Fruit fly (Drosophila melanogaster): Measurements from ENCODE around the gene CG34448.

The CG34448 gene

DNA sequence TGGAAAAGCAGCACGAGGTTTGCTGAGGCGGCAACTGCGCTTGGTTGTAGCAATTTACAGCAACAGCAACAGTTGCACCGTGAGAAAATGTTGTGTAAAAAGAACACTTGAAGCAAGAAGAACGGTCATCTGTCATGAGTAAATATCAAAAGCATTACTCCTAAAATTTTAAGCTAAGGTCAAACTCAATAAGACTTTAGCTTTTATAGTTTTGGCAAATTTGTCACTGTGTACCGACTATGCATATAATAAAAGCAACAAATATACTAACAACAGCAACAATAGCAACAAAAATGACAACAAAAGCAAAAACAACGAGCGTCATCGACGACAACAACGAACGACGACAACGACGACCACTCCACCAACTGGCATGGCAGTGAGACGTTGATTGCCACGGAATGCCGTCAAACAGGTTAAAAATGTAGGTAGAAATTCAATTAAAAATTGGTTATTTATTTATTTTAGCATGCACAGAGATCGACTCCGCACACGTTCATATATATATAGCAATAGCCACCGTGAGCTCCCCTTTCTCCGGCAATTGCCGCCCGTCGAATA, 15.8 kb upstream of the CG34448 start (continued):
- no peak; the same call in 1 of the 2 replicates for TF ChIP-seq NFAT (GFP tag; IDR thresholded peaks at IDR 0.05)
- peak; percentile 75 for TF ChIP-seq dati (GFP tag; IDR thresholded peaks at IDR 0.05)
- peak; percentile 53 for TF ChIP-seq Hmr (GFP tag; optimal IDR thresholded peaks at IDR 0.05)
- TF ChIP-seq Hr39 (optimal IDR thresholded peaks at IDR 0.05): no peak
- no peak for TF ChIP-seq CG10565 (GFP tag; optimal IDR thresholded peaks at IDR 0.05)
- no peak for TF ChIP-seq CG2129 (GFP tag; IDR thresholded peaks at IDR 0.05; ENCODE audit: partially characterized antibody)
- TF ChIP-seq CG12942 (GFP tag; optimal IDR thresholded peaks at IDR 0.05): peak; percentile 80
- TF ChIP-seq CG4707 (GFP tag; optimal IDR thresholded peaks at IDR 0.05): peak; percentile 80
- peak; percentile 12 for TF ChIP-seq TFAM (GFP tag; optimal IDR thresholded peaks at IDR 0.05)
- TF ChIP-seq CG8388 (GFP tag; optimal IDR thresholded peaks at IDR 0.05): peak; percentile 86
- TF ChIP-seq nom (GFP tag; optimal IDR thresholded peaks at IDR 0.05): peak; percentile 98
- TF ChIP-seq psq (GFP tag; optimal IDR thresholded peaks at IDR 0.05): peak; percentile 21
- peak; percentile 10 for TF ChIP-seq CG17186 (GFP tag; optimal IDR thresholded peaks at IDR 0.05)
- peak; percentile 83 for TF ChIP-seq Sox100B (GFP tag; optimal IDR thresholded peaks at IDR 0.05)
- peak; percentile 72 for TF ChIP-seq CG11723 (GFP tag; optimal IDR thresholded peaks at IDR 0.05)
- peak; percentile 62 for TF ChIP-seq CG10267 (tag; optimal IDR thresholded peaks at IDR 0.05)
- TF ChIP-seq tin (GFP tag; optimal IDR thresholded peaks at IDR 0.05): peak; percentile 87
- TF ChIP-seq Vsx1 (GFP tag; optimal IDR thresholded peaks at IDR 0.05): peak; percentile 41
- TF ChIP-seq CG7928 (GFP tag; optimal IDR thresholded peaks at IDR 0.05): no peak
- TF ChIP-seq ap (GFP tag; IDR thresholded peaks at IDR 0.05): peak; percentile 84
- no peak for TF ChIP-seq D19B (GFP tag; optimal IDR thresholded peaks at IDR 0.05)
- TF ChIP-seq crp (GFP tag; optimal IDR thresholded peaks at IDR 0.05): peak in 1 of 2 experiments; percentile 34
- TF ChIP-seq CG12155 (GFP tag; optimal IDR thresholded peaks at IDR 0.05): peak; percentile 66
- TF ChIP-seq HLHmδ (GFP tag; optimal IDR thresholded peaks at IDR 0.05): no peak
- peak; percentile 74 for TF ChIP-seq Awh (GFP tag; IDR thresholded peaks at IDR 0.05)
- peak; percentile 80 for TF ChIP-seq CG10209 (GFP tag; optimal IDR thresholded peaks at IDR 0.05)
- no peak for TF ChIP-seq schlank (tag; optimal IDR thresholded peaks at IDR 0.05)
- TF ChIP-seq pb (GFP tag; optimal IDR thresholded peaks at IDR 0.05): peak; percentile 85
- peak; percentile 86 for TF ChIP-seq Mes4 (GFP tag; optimal IDR thresholded peaks at IDR 0.05)
- TF ChIP-seq ems (GFP tag; optimal IDR thresholded peaks at IDR 0.05): peak; percentile 74
- TF ChIP-seq zen (tag; optimal IDR thresholded peaks at IDR 0.05): peak; percentile 32
- TF ChIP-seq CG14965 (GFP tag; optimal IDR thresholded peaks at IDR 0.05; ENCODE audit: borderline replicate concordance): peak; percentile 36
- no peak for TF ChIP-seq Lpt (GFP tag; optimal IDR thresholded peaks at IDR 0.05)
- TF ChIP-seq CG31365 (tag; optimal IDR thresholded peaks at IDR 0.05): peak; percentile 34
- peak; percentile 60 for TF ChIP-seq CG9437 (GFP tag; optimal IDR thresholded peaks at IDR 0.05)
- TF ChIP-seq CG4854 (GFP tag; optimal IDR thresholded peaks at IDR 0.05): peak; percentile 57
- peak; percentile 72 for TF ChIP-seq CG4424 (GFP tag; optimal IDR thresholded peaks at IDR 0.05)
- TF ChIP-seq dmrt99B (tag; optimal IDR thresholded peaks at IDR 0.05): peak; percentile 92
- TF ChIP-seq CG17385 (GFP tag; optimal IDR thresholded peaks at IDR 0.05): peak; percentile 82
- no peak for TF ChIP-seq CG14860 (GFP tag; IDR thresholded peaks at IDR 0.05; ENCODE audit: partially characterized antibody)
- TF ChIP-seq CG10959 (GFP tag; IDR thresholded peaks at IDR 0.05): peak; percentile 57
- no peak for TF ChIP-seq Neu2 (GFP tag; optimal IDR thresholded peaks at IDR 0.05; ENCODE audit: borderline replicate concordance)
- peak; percentile 83 for TF ChIP-seq CG11695 (GFP tag; IDR thresholded peaks at IDR 0.05)
- TF ChIP-seq sens (GFP tag): peak; percentile 98
- TF ChIP-seq CG2712 (tag; optimal IDR thresholded peaks at IDR 0.05): peak; percentile 79
- peak; percentile 86 for TF ChIP-seq CG16863 (GFP tag; optimal IDR thresholded peaks at IDR 0.05)
- peak; percentile 64 for TF ChIP-seq CG31388 (GFP tag; optimal IDR thresholded peaks at IDR 0.05)
- TF ChIP-seq Doc3 (GFP tag; IDR thresholded peaks at IDR 0.05; ENCODE audit: partially characterized antibody): no peak
- peak; percentile 54; the same call in 1 of the 2 replicates for TF ChIP-seq CG43689 (GFP tag; IDR thresholded peaks at IDR 0.05)
- TF ChIP-seq sqz (GFP tag; optimal IDR thresholded peaks at IDR 0.05): peak; percentile 40
